Worm (Caenorhabditis elegans) whole organism, L2 larva: ENCODE results near the gene R10E4.7.

Experiments used
- C34F6.9 ChIP-seq: fragments of 150-350 bp; optimal IDR thresholded peaks from 2 replicates; lab custom pipeline; 2014; ENCODE audit warnings: missing biosample characterization, missing genetic modification characterization
- F13H6.1 ChIP-seq: sonication (generic microtip); optimal IDR thresholded peaks from 2 replicates; lab custom pipeline; 2016; ENCODE audit warnings: missing genetic modification characterization, missing compliant biosample characterization
- R02D3.7 ChIP-seq: fragments of 150-350 bp; optimal IDR thresholded peaks from 2 replicates; lab custom pipeline; 2014; ENCODE audit warnings: missing biosample characterization, missing genetic modification characterization
- Y55F3AM.14 ChIP-seq: fragments of 200-800 bp; sonication (Bioruptor generic); optimal IDR thresholded peaks from 2 replicates; lab custom pipeline; 2018; ENCODE audit warnings: mild to moderate bottlenecking, missing genetic modification characterization, missing compliant biosample characterization
- ZK546.5 ChIP-seq: sonication (generic microtip); optimal IDR thresholded peaks from 2 replicates; lab custom pipeline; 2017; ENCODE audit warnings: missing biosample characterization, missing genetic modification characterization
- alr-1 ChIP-seq: fragments of 150-350 bp; optimal IDR thresholded peaks from 2 replicates; lab custom pipeline; 2014; ENCODE audit warnings: missing biosample characterization, missing genetic modification characterization
- blmp-1 ChIP-seq: sonication (generic microtip); optimal IDR thresholded peaks from 2 replicates; lab custom pipeline; 2017; ENCODE audit warnings: missing genetic modification characterization, mild to moderate bottlenecking, missing compliant biosample characterization, antibody characterized with exemption, moderate library complexity; ENCODE audit not compliant: insufficient read depth
- ceh-16 ChIP-seq: fragments of 150-350 bp; optimal IDR thresholded peaks from 2 replicates; lab custom pipeline; 2014; ENCODE audit warnings: missing biosample characterization, missing genetic modification characterization
- crh-2 ChIP-seq: sonication (generic microtip); optimal IDR thresholded peaks from 2 replicates; lab custom pipeline; 2017; ENCODE audit warnings: missing biosample characterization, missing genetic modification characterization
- elt-1 ChIP-seq: fragments of 150-350 bp; optimal IDR thresholded peaks from 2 replicates; lab custom pipeline; 2014; ENCODE audit warnings: missing biosample characterization, missing genetic modification characterization
- elt-3 ChIP-seq: sonication (generic microtip); optimal IDR thresholded peaks from 2 replicates; lab custom pipeline; 2017; ENCODE audit warnings: missing biosample characterization, missing genetic modification characterization
- fos-1 ChIP-seq: fragments of 150-350 bp; optimal IDR thresholded peaks from 2 replicates; lab custom pipeline; 2014; ENCODE audit warnings: missing biosample characterization, missing genetic modification characterization
- gmeb-1 ChIP-seq: fragments of 150-350 bp; optimal IDR thresholded peaks from 2 replicates; lab custom pipeline; 2014; ENCODE audit warnings: missing biosample characterization, missing genetic modification characterization
- lin-11 ChIP-seq: fragments of 150-350 bp; sonication (generic microtip); optimal IDR thresholded peaks from 2 replicates; lab custom pipeline; 2014; ENCODE audit warnings: missing biosample characterization, missing genetic modification characterization, inconsistent platforms, mixed read lengths
- lin-39 ChIP-seq: fragments of 150-350 bp; optimal IDR thresholded peaks from 2 replicates; lab custom pipeline; 2014; ENCODE audit warnings: missing biosample characterization, missing genetic modification reagents, missing genetic modification characterization
- lsy-2 ChIP-seq, 2 experiments: fragments of 150-350 bp in 1 of 2; sonication (generic microtip) in 1 of 2; optimal IDR thresholded peaks; 2 replicates each; lab custom pipeline; 2014 to 2017; ENCODE audit warnings: missing biosample characterization in 2 of 2, missing genetic modification characterization in 2 of 2
- mbf-1 ChIP-seq: sonication (generic microtip); optimal IDR thresholded peaks from 2 replicates; lab custom pipeline; 2017; ENCODE audit warnings: missing biosample characterization, missing genetic modification characterization
- mdl-1 ChIP-seq, 2 experiments: fragments of 150-350 bp in 1 of 2; sonication (generic microtip) in 1 of 2; optimal IDR thresholded peaks; 2 replicates each; lab custom pipeline; 2017; ENCODE audit warnings: missing biosample characterization in 2 of 2, missing genetic modification characterization in 2 of 2
- nhr-10 ChIP-seq: sonication (generic microtip); optimal IDR thresholded peaks from 2 replicates; lab custom pipeline; 2017; ENCODE audit warnings: missing biosample characterization, missing genetic modification characterization
- nhr-11 ChIP-seq: fragments of 150-350 bp; optimal IDR thresholded peaks from 2 replicates; lab custom pipeline; 2014; ENCODE audit warnings: missing biosample characterization, missing genetic modification characterization
- nhr-12 ChIP-seq: fragments of 150-350 bp; optimal IDR thresholded peaks from 2 replicates; lab custom pipeline; 2014; ENCODE audit warnings: missing biosample characterization, missing genetic modification characterization
- nhr-129 ChIP-seq: fragments of 150-350 bp; optimal IDR thresholded peaks from 2 replicates; lab custom pipeline; 2014; ENCODE audit warnings: missing biosample characterization, missing genetic modification characterization
- nhr-23 ChIP-seq: fragments of 150-350 bp; optimal IDR thresholded peaks from 2 replicates; lab custom pipeline; 2014; ENCODE audit warnings: missing biosample characterization, missing genetic modification reagents, missing genetic modification characterization
- nhr-237 ChIP-seq: fragments of 150-350 bp; optimal IDR thresholded peaks from 2 replicates; lab custom pipeline; 2014; ENCODE audit warnings: missing biosample characterization, missing genetic modification characterization
- nhr-25 ChIP-seq: fragments of 150-350 bp; sonication (generic microtip); optimal IDR thresholded peaks from 3 replicates; lab custom pipeline; 2014; ENCODE audit warnings: missing biosample characterization, missing genetic modification characterization
- nhr-6 ChIP-seq: fragments of 150-350 bp; optimal IDR thresholded peaks from 2 replicates; lab custom pipeline; 2014; ENCODE audit warnings: missing biosample characterization, missing genetic modification characterization
- nhr-77 ChIP-seq: fragments of 150-350 bp; optimal IDR thresholded peaks from 2 replicates; lab custom pipeline; 2014; ENCODE audit warnings: missing biosample characterization, missing genetic modification characterization
- peb-1 ChIP-seq: fragments of 150-350 bp; optimal IDR thresholded peaks from 2 replicates; lab custom pipeline; 2014; ENCODE audit warnings: missing biosample characterization, missing genetic modification characterization
- sem-4 ChIP-seq: fragments of 150-350 bp; optimal IDR thresholded peaks from 2 replicates; lab custom pipeline; 2014; ENCODE audit warnings: missing biosample characterization, missing genetic modification reagents, missing genetic modification characterization
- skn-1 ChIP-seq: sonication (generic microtip); optimal IDR thresholded peaks from 2 replicates; lab custom pipeline; 2017; ENCODE audit warnings: missing biosample characterization, missing genetic modification characterization
- snpc-4 ChIP-seq: fragments of 150-350 bp; optimal IDR thresholded peaks from 2 replicates; lab custom pipeline; 2014; ENCODE audit warnings: missing biosample characterization, missing genetic modification characterization
- unc-39 ChIP-seq: fragments of 150-350 bp; optimal IDR thresholded peaks from 2 replicates; lab custom pipeline; 2014; ENCODE audit warnings: missing biosample characterization, missing genetic modification characterization
- unc-55 ChIP-seq: fragments of 150-350 bp; sonication (generic microtip); optimal IDR thresholded peaks from 3 replicates; lab custom pipeline; 2014; ENCODE audit warnings: missing biosample characterization, missing genetic modification reagents, missing genetic modification characterization
- zag-1 ChIP-seq: fragments of 150-350 bp; optimal IDR thresholded peaks from 2 replicates; lab custom pipeline; 2014; ENCODE audit warnings: missing biosample characterization, missing genetic modification characterization
- ztf-1 ChIP-seq: fragments of 200-800 bp; sonication (Bioruptor generic); conservative IDR thresholded peaks from 2 replicates; pipeline ENCODE4 v1.3.6; 2022; ENCODE audit warnings: missing genetic modification characterization, missing compliant biosample characterization
- ztf-11 ChIP-seq: sonication (generic microtip); optimal IDR thresholded peaks from 2 replicates; lab custom pipeline; 2017; ENCODE audit warnings: missing biosample characterization, missing genetic modification characterization
- ztf-4 ChIP-seq: fragments of 150-350 bp; optimal IDR thresholded peaks from 2 replicates; lab custom pipeline; 2014; ENCODE audit warnings: missing biosample characterization, missing genetic modification characterization

Gene R10E4.7

ce11 chrIII:4284732-4285165, 9.9 kb upstream of the R10E4.7 start (continued):
- TF ChIP-seq zag-1 (tag; lab: Kevin White, UChicago) (no peak), lin-39 (tag; lab: Kevin White, UChicago) (no peak), ztf-4 (tag; lab: Kevin White, UChicago) (no peak), alr-1 (tag; lab: Kevin White, UChicago) (no peak), F13H6.1 (tag; lab: Kevin White, UChicago) (peak; percentile 93), unc-39 (tag; lab: Kevin White, UChicago) (no peak)
- TF ChIP-seq, all 48 proteins: peak for 21

ce11 chrIII:4287379-4287778, 7.2 kb upstream of the R10E4.7 start, which contains the start of gene R10E4.3:
Gene R10E4.3, minus strand, starts transcription at chrIII:4287479.
- TF ChIP-seq snpc-4 (tag; lab: Kevin White, UChicago) = no peak
- no peak for TF ChIP-seq ztf-1 (GFP tag; lab: Robert Waterston, UW)

ce11 chrIII:4289952-4290351, 4.7 kb upstream of the R10E4.7 start:
- TF ChIP-seq nhr-11 (tag; lab: Kevin White, UChicago) (no peak), crh-2 (no peak), ztf-11 (no peak), ceh-16 (tag; lab: Kevin White, UChicago) (no peak), F13H6.1 (tag; lab: Kevin White, UChicago) (no peak), nhr-129 (no peak), nhr-10 (no peak)

ce11 chrIII:4291216-4291691, 3.4 kb upstream of the R10E4.7 start, which contains the start of gene mcm-5:
Gene mcm-5, minus strand, starts transcription at chrIII:4291266.
- TF ChIP-seq gmeb-1 (tag; lab: Kevin White, UChicago) = peak; percentile 70
- peak; percentile 66 for TF ChIP-seq C34F6.9
- peak; percentile 70 for TF ChIP-seq unc-55 (GFP tag; lab: Kevin White, UChicago)
- TF ChIP-seq fos-1 (tag; lab: Kevin White, UChicago) = no peak
- no peak for TF ChIP-seq lin-11 (tag; lab: Kevin White, UChicago)
- TF ChIP-seq lsy-2 (tag; optimal IDR thresholded peaks at IDR 0.05; lab: Kevin White, UChicago) = peak in 1 of 2 experiments; percentile 48
- TF ChIP-seq crh-2 = peak; percentile 8
- no peak for TF ChIP-seq elt-3 (tag; lab: Kevin White, UChicago)
- TF ChIP-seq nhr-25 = no peak

- no peak for TF ChIP-seq sem-4
- no peak for TF ChIP-seq skn-1
- no peak for TF ChIP-seq ZK546.5 (tag; lab: Kevin White, UChicago)
- no peak for TF ChIP-seq Y55F3AM.14 (GFP tag; lab: Kevin White, UChicago)
- no peak for TF ChIP-seq nhr-6 (tag; lab: Kevin White, UChicago)
- TF ChIP-seq peb-1 (tag; lab: Kevin White, UChicago) = no peak
- no peak for TF ChIP-seq elt-3 (tag; lab: Kevin White, UChicago)
- no peak for TF ChIP-seq F13H6.1 (tag; lab: Kevin White, UChicago)
- TF ChIP-seq elt-1 = no peak
- no peak for TF ChIP-seq unc-39 (tag; lab: Kevin White, UChicago)
- no peak for TF ChIP-seq mdl-1 (tag; optimal IDR thresholded peaks at IDR 0.05; lab: Kevin White, UChicago)
These were observed 1.5 kb upstream of the R10E4.7 start, which contains the start of gene R10E4.6 for ce11 chrIII:4293108-4293507. Gene R10E4.6, plus strand, starts transcription at chrIII:4293408.

- TF ChIP-seq crh-2 (no peak), snpc-4 (tag; lab: Kevin White, UChicago) (no peak), R02D3.7 (tag; lab: Kevin White, UChicago) (no peak), nhr-23 (no peak), ztf-4 (tag; lab: Kevin White, UChicago) (no peak), lsy-2 (tag; optimal IDR thresholded peaks at IDR 0.05; lab: Kevin White, UChicago) (no peak), nhr-12 (tag; lab: Kevin White, UChicago) (no peak), mbf-1 (tag; lab: Kevin White, UChicago) (no peak), nhr-237 (no peak), nhr-77 (tag; lab: Kevin White, UChicago) (no peak), zag-1 (tag; lab: Kevin White, UChicago) (no peak), ztf-1 (GFP tag; lab: Robert Waterston, UW) (no peak), elt-3 (tag; lab: Kevin White, UChicago) (no peak), blmp-1 (no peak), ceh-16 (tag; lab: Kevin White, UChicago) (no peak), nhr-10 (no peak), sem-4 (no peak)
These were observed 6.4 kb downstream of the R10E4.7 start, which contains the start of gene R10E4.11 for ce11 chrIII:4300989-4301498. Gene R10E4.11, minus strand, starts transcription at chrIII:4301039.
